Worm (Caenorhabditis elegans): ENCODE results near the gene srh-299.

DNA sequence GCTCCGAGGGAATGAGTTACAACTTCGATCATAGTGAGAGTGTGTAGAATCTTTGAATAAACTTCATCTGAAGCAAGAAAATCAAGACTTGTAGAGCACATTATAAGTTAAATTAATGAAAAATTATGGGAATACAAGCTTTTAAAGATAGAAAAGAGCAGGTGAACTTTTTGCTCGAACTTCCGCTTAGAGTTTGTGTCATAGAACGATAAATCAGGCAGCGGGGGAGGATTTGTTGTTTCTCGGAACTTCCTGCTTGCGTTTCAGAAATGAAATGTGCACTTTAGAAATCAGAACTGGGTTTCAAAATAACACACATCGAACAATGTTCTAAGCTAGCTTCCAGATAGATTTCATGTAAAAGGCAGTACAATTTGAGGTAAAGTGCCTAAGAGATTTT lies 22.0 kb upstream of the srh-299 start, which contains the start of gene srh-149:
- TF ChIP-seq dao-5 (tag; optimal IDR thresholded peaks at IDR 0.05), result no peak
- TF ChIP-seq him-1 (tag; optimal IDR thresholded peaks at IDR 0.05), result no peak
